Worm (Caenorhabditis elegans): ENCODE data around the gene fip-3.

fip-3 gene

DNA sequence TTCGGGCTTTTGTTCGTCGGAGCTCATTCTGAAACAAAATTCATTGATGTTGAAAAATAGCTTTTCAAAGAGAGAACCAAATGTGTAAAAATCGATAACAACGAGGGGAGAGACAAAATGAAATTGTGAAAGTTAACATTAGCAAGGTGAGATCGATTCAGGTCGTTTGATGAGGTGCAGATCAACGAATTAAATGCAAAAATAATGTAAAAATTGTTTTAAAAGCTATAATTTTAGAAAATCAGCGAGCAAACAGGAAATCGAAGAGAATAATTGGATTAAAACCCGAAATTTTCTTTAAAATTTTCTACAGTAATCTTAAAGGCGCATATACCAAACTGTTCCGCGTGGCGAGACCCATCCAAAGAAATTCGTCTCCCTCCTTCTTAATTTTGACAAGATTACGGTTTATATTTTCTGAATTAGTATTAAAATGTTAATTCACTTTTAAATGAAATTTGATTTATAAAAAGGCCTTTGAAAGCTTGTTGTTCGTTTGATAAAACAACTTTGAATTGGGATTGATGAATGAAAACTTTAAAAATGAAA lies 29.2 kb upstream of the fip-3 start, which contains the start of gene C13G5.2:
TSS of gene C13G5.2 (minus strand) at position 51 of the 549 bp plus-strand sequence.
- no peak for TF ChIP-seq egl-5 (tag; optimal IDR thresholded peaks at IDR 0.05)
- TF ChIP-seq nhr-28 (tag; optimal IDR thresholded peaks at IDR 0.05), result no peak
- no peak for TF ChIP-seq fos-1 (tag; optimal IDR thresholded peaks at IDR 0.05)

DNA sequence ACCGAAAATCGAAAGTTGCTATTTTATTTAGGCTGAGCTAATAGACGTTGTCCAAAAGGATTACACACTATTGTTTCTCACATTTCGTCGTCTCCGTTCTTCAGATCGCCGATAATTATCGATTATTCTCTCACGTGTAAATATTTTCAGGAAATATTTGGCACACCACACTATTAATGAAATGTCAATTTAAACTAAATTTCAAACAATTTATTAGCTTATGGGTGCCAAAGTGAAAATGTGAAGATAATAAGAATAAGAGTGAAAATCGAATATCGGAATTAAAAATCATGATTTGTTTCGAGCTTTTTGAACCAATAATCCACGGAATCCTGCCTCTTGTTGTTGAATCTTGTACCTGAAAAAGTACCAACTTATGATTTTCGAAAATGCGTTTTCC lies 27.3 kb upstream of the fip-3 start, which contains the start of gene C06E1.11:
TSS of gene C06E1.11 (minus strand) at position 101 of the 400 bp plus-strand sequence.
- TF ChIP-seq nhr-77 (tag; optimal IDR thresholded peaks at IDR 0.05) (no peak), nhr-23 (tag; optimal IDR thresholded peaks at IDR 0.05) (no peak), fkh-2 (tag; optimal IDR thresholded peaks at IDR 0.05) (no peak), hmg-11 (tag; optimal IDR thresholded peaks at IDR 0.05) (no peak), lin-39 (tag; optimal IDR thresholded peaks at IDR 0.05) (no peak), fos-1 (tag; optimal IDR thresholded peaks at IDR 0.05) (no peak), unc-62 (GFP tag; optimal IDR thresholded peaks at IDR 0.05) (no peak), mdl-1 (tag; optimal IDR thresholded peaks at IDR 0.05) (no peak), jun-1 (tag; optimal IDR thresholded peaks at IDR 0.05) (no peak), fkh-10 (GFP tag; optimal IDR thresholded peaks at IDR 0.05) (no peak), pqm-1 (tag; optimal IDR thresholded peaks at IDR 0.05) (no peak), nhr-11 (tag; optimal IDR thresholded peaks at IDR 0.05) (no peak), eor-1 (tag; optimal IDR thresholded peaks at IDR 0.05) (no peak), sea-2 (GFP tag; optimal IDR thresholded peaks at IDR 0.05) (no peak), ZK546.5 (tag; optimal IDR thresholded peaks at IDR 0.05) (no peak), nhr-12 (tag; optimal IDR thresholded peaks at IDR 0.05) (no peak), nhr-237 (tag; optimal IDR thresholded peaks at IDR 0.05) (no peak)

DNA sequence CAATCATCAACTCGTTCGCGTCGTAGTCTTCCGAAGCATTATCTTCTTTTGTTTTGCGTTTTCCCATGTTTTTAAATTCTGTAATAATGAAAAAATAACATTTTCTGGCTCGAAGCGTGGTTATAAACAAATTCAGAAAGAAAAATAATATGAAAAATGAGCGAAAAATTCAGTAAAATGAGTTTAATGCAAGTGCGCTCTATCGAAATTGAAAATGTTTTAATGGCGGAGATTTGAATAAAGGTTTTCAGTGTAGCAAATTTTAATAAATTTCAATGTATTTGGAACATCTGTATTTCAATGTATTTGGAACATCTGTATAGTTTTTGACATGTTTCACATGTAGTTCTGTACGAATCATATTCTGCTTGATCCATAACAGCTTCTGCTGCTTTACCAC lies 25.2 kb upstream of the fip-3 start, which contains the start of gene rha-2:
TSS of gene rha-2 (minus strand) at position 80 of the 400 bp plus-strand sequence.
- TF ChIP-seq eor-1 (tag; optimal IDR thresholded peaks at IDR 0.05), result no peak
- TF ChIP-seq nhr-23 (tag; optimal IDR thresholded peaks at IDR 0.05), result no peak
- TF ChIP-seq nhr-25 (tag; optimal IDR thresholded peaks at IDR 0.05), result no peak
- TF ChIP-seq nfya-1 (tag; optimal IDR thresholded peaks at IDR 0.05; ENCODE audit: insufficient read depth), result peak; percentile 20
- TF ChIP-seq aly-2 (tag; optimal IDR thresholded peaks at IDR 0.05), result no peak
- TF ChIP-seq ZK546.5 (tag; optimal IDR thresholded peaks at IDR 0.05), result no peak
- TF ChIP-seq jun-1 (tag; optimal IDR thresholded peaks at IDR 0.05), result no peak
- no peak for TF ChIP-seq tbx-2 (tag; optimal IDR thresholded peaks at IDR 0.05)
- peak; percentile 9 for TF ChIP-seq hmg-11 (tag; optimal IDR thresholded peaks at IDR 0.05)
- no peak for TF ChIP-seq ceh-16 (tag; optimal IDR thresholded peaks at IDR 0.05)
- TF ChIP-seq pha-4 (tag; optimal IDR thresholded peaks at IDR 0.05), result peak; percentile 51
- TF ChIP-seq snpc-4 (tag; optimal IDR thresholded peaks at IDR 0.05), result no peak
- TF ChIP-seq lin-15B (tag; optimal IDR thresholded peaks at IDR 0.05), result peak; percentile 44
- no peak for TF ChIP-seq ztf-4 (tag; optimal IDR thresholded peaks at IDR 0.05)

DNA sequence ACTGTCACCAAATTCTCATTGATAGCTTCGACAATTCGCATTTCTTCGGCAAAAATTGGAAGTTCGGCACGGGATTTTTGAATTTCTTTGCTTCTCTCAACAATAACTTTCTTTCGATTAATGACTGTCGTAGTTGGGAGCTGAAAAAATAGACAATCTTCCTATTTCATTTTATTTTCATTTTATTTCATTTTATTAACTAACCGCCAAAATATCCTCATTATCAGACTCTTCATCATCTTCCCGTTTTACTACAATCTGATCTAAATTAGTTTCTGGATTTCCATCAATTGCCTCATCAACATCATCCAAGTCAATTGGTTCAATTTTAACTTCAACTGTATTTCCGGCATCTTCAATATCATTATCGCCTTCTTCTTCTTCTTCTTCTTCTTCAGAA lies 24.3 kb upstream of the fip-3 start:
- TF ChIP-seq nhr-76 (tag; optimal IDR thresholded peaks at IDR 0.05) (no peak), ama-1 (optimal IDR thresholded peaks at IDR 0.05) (no peak), egl-5 (tag; optimal IDR thresholded peaks at IDR 0.05) (no peak), nhr-67 (tag; optimal IDR thresholded peaks at IDR 0.05) (no peak), elt-3 (tag; optimal IDR thresholded peaks at IDR 0.05) (no peak), fos-1 (tag; optimal IDR thresholded peaks at IDR 0.05) (no peak), nfya-1 (tag; optimal IDR thresholded peaks at IDR 0.05; ENCODE audit: insufficient read depth) (no peak), nhr-23 (tag; optimal IDR thresholded peaks at IDR 0.05) (no peak), ceh-28 (tag; optimal IDR thresholded peaks at IDR 0.05) (no peak), elt-2 (tag; optimal IDR thresholded peaks at IDR 0.05) (no peak)

DNA sequence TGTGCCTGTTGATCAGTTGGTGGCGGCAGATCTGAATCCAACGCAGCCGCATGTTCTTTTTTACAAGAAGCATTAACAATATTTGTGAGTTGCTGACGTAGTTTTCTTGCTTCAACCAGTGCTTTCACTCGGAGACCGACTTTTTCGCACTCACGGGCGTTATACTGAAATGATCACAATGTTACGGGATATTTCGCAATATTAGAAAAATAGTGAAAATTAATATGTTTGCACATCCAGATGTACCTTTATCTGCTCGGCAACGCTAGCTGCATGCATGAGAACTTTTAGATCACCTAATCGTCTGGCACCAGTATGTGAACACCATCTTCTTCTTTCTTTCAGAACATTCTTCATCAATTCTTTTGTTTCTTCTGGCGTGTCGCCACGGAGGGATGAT lies 22.0 kb upstream of the fip-3 start:
- TF ChIP-seq sea-2 (GFP tag; optimal IDR thresholded peaks at IDR 0.05), result no peak
- TF ChIP-seq pqm-1 (tag; optimal IDR thresholded peaks at IDR 0.05), result no peak
- no peak for TF ChIP-seq jun-1 (tag; optimal IDR thresholded peaks at IDR 0.05)
- TF ChIP-seq unc-62 (GFP tag; optimal IDR thresholded peaks at IDR 0.05), result no peak
- no peak for TF ChIP-seq ztf-11 (tag; optimal IDR thresholded peaks at IDR 0.05)
- TF ChIP-seq lin-39 (tag; optimal IDR thresholded peaks at IDR 0.05), result no peak
- TF ChIP-seq ceh-16 (tag; optimal IDR thresholded peaks at IDR 0.05), result no peak
- TF ChIP-seq snpc-4 (tag; optimal IDR thresholded peaks at IDR 0.05), result no peak
- TF ChIP-seq tbx-2 (tag; optimal IDR thresholded peaks at IDR 0.05), result no peak
- no peak for TF ChIP-seq ama-1 (optimal IDR thresholded peaks at IDR 0.05)
